Fruit fly (Drosophila melanogaster) whole organism, embryonic: ENCODE results near the gene mAChR-C.

Experiments used
- Asciz ChIP-seq: fragments of 200-800 bp; sonication (Bioruptor generic); optimal IDR thresholded peaks from 2 replicates; lab custom pipeline; 2017; ENCODE audit warnings: missing biosample characterization, mild to moderate bottlenecking, missing genetic modification characterization, missing genetic modification reagents
- CG10267 ChIP-seq: fragments of 200-800 bp; sonication (Bioruptor generic); optimal IDR thresholded peaks from 2 replicates; lab custom pipeline; 2018; ENCODE audit warnings: missing biosample characterization, mild to moderate bottlenecking, missing genetic modification characterization, moderate library complexity
- CG10431 ChIP-seq: fragments of 200-800 bp; sonication (Bioruptor generic); optimal IDR thresholded peaks from 3 replicates; lab custom pipeline; 2018; ENCODE audit warnings: missing biosample characterization, mild to moderate bottlenecking, missing genetic modification characterization
- CG11560 ChIP-seq: fragments of 200-800 bp; sonication (Bioruptor generic); IDR thresholded peaks from 3 replicates; pipeline ENCODE4 v1.3.6; 2022; ENCODE audit warnings: missing biosample characterization, missing genetic modification characterization
- CG11696 ChIP-seq: fragments of 200-800 bp; sonication (Bioruptor generic); IDR thresholded peaks from 2 replicates; pipeline ENCODE4 v1.3.6; 2022; ENCODE audit warnings: missing biosample characterization, missing genetic modification characterization
- CG13123 ChIP-seq: fragments of 200-800 bp; sonication (Bioruptor generic); optimal IDR thresholded peaks from 2 replicates; lab custom pipeline; 2016; ENCODE audit warnings: missing biosample characterization, missing genetic modification characterization
- CG13894 ChIP-seq: fragments of 200-800 bp; sonication (Bioruptor generic); optimal IDR thresholded peaks from 3 replicates; lab custom pipeline; 2018; ENCODE audit warnings: missing biosample characterization, mild to moderate bottlenecking, missing genetic modification characterization, moderate library complexity
- CG14965 ChIP-seq: fragments of 200-800 bp; sonication (Bioruptor generic); optimal IDR thresholded peaks from 2 replicates; lab custom pipeline; 2016; ENCODE audit warnings: missing biosample characterization, missing genetic modification characterization, borderline replicate concordance
- CG15269 ChIP-seq: fragments of 200-800 bp; sonication (Bioruptor generic); optimal IDR thresholded peaks from 2 replicates; lab custom pipeline; 2018; ENCODE audit warnings: missing biosample characterization, mild to moderate bottlenecking, missing genetic modification characterization, moderate library complexity
- CG17361 ChIP-seq: fragments of 200-800 bp; sonication (Bioruptor generic); IDR thresholded peaks from 3 replicates; pipeline ENCODE4 v1.3.6; 2022; ENCODE audit warnings: missing biosample characterization, missing genetic modification characterization
- CG2678 ChIP-seq: fragments of 200-800 bp; sonication (Bioruptor generic); optimal IDR thresholded peaks from 3 replicates; lab custom pipeline; 2019; ENCODE audit warnings: missing biosample characterization, mild to moderate bottlenecking, missing genetic modification characterization, moderate library complexity
- CG30431 ChIP-seq: fragments of 200-800 bp; sonication (Bioruptor generic); optimal IDR thresholded peaks from 2 replicates; lab custom pipeline; 2017; ENCODE audit warnings: missing biosample characterization, missing genetic modification characterization
- CG3065 ChIP-seq: fragments of 200-800 bp; sonication (Bioruptor generic); optimal IDR thresholded peaks from 2 replicates; lab custom pipeline; 2016; ENCODE audit warnings: missing biosample characterization, missing genetic modification characterization
- CG3847 ChIP-seq: fragments of 200-800 bp; sonication (Bioruptor generic); IDR thresholded peaks from 2 replicates; pipeline ENCODE4 v1.3.6; 2022; ENCODE audit warnings: missing biosample characterization, missing genetic modification characterization
- CG42726 ChIP-seq: fragments of 200-800 bp; sonication (Bioruptor generic); IDR thresholded peaks from 2 replicates; pipeline ENCODE4 v1.3.6; 2022; ENCODE audit warnings: missing biosample characterization, missing genetic modification characterization; ENCODE audit not compliant: partially characterized antibody
- CG5180 ChIP-seq: fragments of 200-800 bp; sonication (Bioruptor generic); optimal IDR thresholded peaks from 3 replicates; lab custom pipeline; 2017; ENCODE audit warnings: missing biosample characterization, missing genetic modification characterization, mild to moderate bottlenecking, moderate library complexity, missing genetic modification reagents
- CG7786 ChIP-seq: fragments of 200-800 bp; sonication (Bioruptor generic); optimal IDR thresholded peaks from 2 replicates; lab custom pipeline; 2016; ENCODE audit warnings: missing biosample characterization, missing genetic modification characterization
- CG7928 ChIP-seq: fragments of 200-800 bp; sonication (Bioruptor generic); optimal IDR thresholded peaks from 2 replicates; lab custom pipeline; 2017; ENCODE audit warnings: missing biosample characterization, mild to moderate bottlenecking, missing genetic modification characterization
- CG8924 ChIP-seq: fragments of 200-800 bp; optimal IDR thresholded peaks from 3 replicates; lab custom pipeline; 2019; ENCODE audit warnings: missing biosample characterization, mild to moderate bottlenecking, missing genetic modification characterization, moderate library complexity
- CG9437 ChIP-seq: fragments of 200-800 bp; sonication (Bioruptor generic); optimal IDR thresholded peaks from 2 replicates; lab custom pipeline; 2018; ENCODE audit warnings: missing biosample characterization, mild to moderate bottlenecking, missing genetic modification characterization
- Ets65A ChIP-seq: fragments of 200-800 bp; sonication (Bioruptor generic); peaks from one replicate; lab custom pipeline; 2016; ENCODE audit warnings: missing biosample characterization, missing genetic modification characterization
- Kr ChIP-seq: fragments of 200-800 bp; sonication (Bioruptor generic); optimal IDR thresholded peaks from 2 replicates; lab custom pipeline; 2017; ENCODE audit warnings: missing biosample characterization, mild to moderate bottlenecking, missing genetic modification characterization
- MESR4 ChIP-seq: fragments of 200-800 bp; sonication (Bioruptor generic); optimal IDR thresholded peaks from 2 replicates; lab custom pipeline; 2018; ENCODE audit warnings: missing biosample characterization, mild to moderate bottlenecking, missing genetic modification characterization, moderate library complexity
- Med ChIP-seq: fragments of 200-800 bp; sonication (Bioruptor generic); peaks from one replicate; lab custom pipeline; 2016; ENCODE audit warnings: missing biosample characterization, missing genetic modification characterization, mild to moderate bottlenecking, inconsistent platforms, moderate library complexity
- Meics ChIP-seq: fragments of 200-800 bp; sonication (Bioruptor generic); optimal IDR thresholded peaks from 2 replicates; lab custom pipeline; 2017; ENCODE audit warnings: missing biosample characterization, mild to moderate bottlenecking, missing genetic modification characterization
- NfI ChIP-seq: fragments of 200-800 bp; sonication (Bioruptor generic); optimal IDR thresholded peaks from 3 replicates; lab custom pipeline; 2018; ENCODE audit warnings: missing biosample characterization, mild to moderate bottlenecking, missing genetic modification characterization, moderate library complexity
- Poxn ChIP-seq: fragments of 200-800 bp; sonication (Bioruptor generic); IDR thresholded peaks from 2 replicates; pipeline ENCODE4 v1.3.6; 2022; ENCODE audit warnings: missing biosample characterization, missing genetic modification characterization
- ato ChIP-seq: fragments of 200-800 bp; sonication (Bioruptor generic); IDR thresholded peaks from 2 replicates; pipeline ENCODE4 v1.3.6; 2022; ENCODE audit warnings: missing biosample characterization, missing genetic modification characterization; ENCODE audit not compliant: partially characterized antibody
- br ChIP-seq: fragments of >200 bp; optimal IDR thresholded peaks from 2 replicates; lab custom pipeline; 2017
- cg ChIP-seq: fragments of 200-800 bp; sonication (Bioruptor generic); optimal IDR thresholded peaks from 3 replicates; lab custom pipeline; 2019; ENCODE audit warnings: missing biosample characterization, mild to moderate bottlenecking, missing genetic modification characterization, moderate library complexity
- chinmo ChIP-seq: fragments of 200-800 bp; sonication (Bioruptor generic); IDR thresholded peaks from 4 replicates; pipeline ENCODE4 v1.3.6; 2022; ENCODE audit warnings: missing biosample characterization, missing genetic modification characterization; ENCODE audit not compliant: partially characterized antibody
- ci ChIP-seq: fragments of 200-800 bp; sonication (Bioruptor generic); IDR thresholded peaks from 3 replicates; pipeline ENCODE4 v1.3.6; 2022; ENCODE audit warnings: missing biosample characterization, missing genetic modification characterization
- gcm2 ChIP-seq: fragments of 200-800 bp; sonication (Bioruptor generic); optimal IDR thresholded peaks from 2 replicates; lab custom pipeline; 2016; ENCODE audit warnings: missing biosample characterization, missing genetic modification characterization
- gfzf ChIP-seq: fragments of 200-800 bp; sonication (Bioruptor generic); optimal IDR thresholded peaks from 2 replicates; lab custom pipeline; 2016; ENCODE audit warnings: missing biosample characterization, mild to moderate bottlenecking, missing genetic modification characterization, moderate library complexity
- hth ChIP-seq: fragments of >200 bp; optimal IDR thresholded peaks from 2 replicates; lab custom pipeline; 2017; ENCODE audit warnings: inconsistent platforms
- kni ChIP-seq: fragments of 200-800 bp; sonication (Bioruptor generic); optimal IDR thresholded peaks from 3 replicates; lab custom pipeline; 2017; ENCODE audit warnings: mild to moderate bottlenecking, missing biosample characterization, missing genetic modification reagents, missing genetic modification characterization
- lola ChIP-seq, 3 experiments: fragments of >200 bp in 2 of 3; fragments of 200-800 bp in 1 of 3; sonication (Bioruptor generic) in 1 of 3; optimal IDR thresholded peaks; 2 replicates each; lab custom pipeline; 2017 to 2019; ENCODE audit warnings: missing biosample characterization in 3 of 3, missing genetic modification characterization in 3 of 3, mild to moderate bottlenecking in 1 of 3, moderate library complexity in 1 of 3
- lov ChIP-seq, 2 experiments: fragments of 200-800 bp in 1 of 2; fragments of >200 bp in 1 of 2; sonication (Bioruptor generic) in 1 of 2; IDR thresholded peaks in 1 of 2; optimal IDR thresholded peaks in 1 of 2; 2 replicates in 1 of 2; 3 replicates in 1 of 2; pipeline versions ENCODE4 v1.3.6 to Lab custom; 2017 to 2022; ENCODE audit warnings: missing biosample characterization in 1 of 2, missing genetic modification characterization in 1 of 2
- maf-S ChIP-seq: fragments of 200-800 bp; sonication (Bioruptor generic); optimal IDR thresholded peaks from 2 replicates; lab custom pipeline; 2016; ENCODE audit warnings: missing biosample characterization, missing genetic modification characterization
- peb ChIP-seq: fragments of 200-800 bp; sonication (Bioruptor generic); IDR thresholded peaks from 2 replicates; pipeline ENCODE4 v1.3.6; 2022; ENCODE audit warnings: missing biosample characterization, missing genetic modification characterization
- sc ChIP-seq, 3 experiments: fragments of >200 bp in 2 of 3; fragments of 200-800 bp in 1 of 3; sonication (Bioruptor generic) in 1 of 3; optimal IDR thresholded peaks; 2 replicates in 2 of 3; 3 replicates in 1 of 3; lab custom pipeline; 2017; ENCODE audit warnings: mild to moderate bottlenecking in 1 of 3, missing biosample characterization in 1 of 3, missing genetic modification characterization in 1 of 3, missing genetic modification reagents in 1 of 3
- sd ChIP-seq: fragments of 200-800 bp; sonication (Bioruptor generic); optimal IDR thresholded peaks from 3 replicates; lab custom pipeline; 2018; ENCODE audit warnings: missing biosample characterization, mild to moderate bottlenecking, missing genetic modification characterization, moderate library complexity
- sim ChIP-seq: fragments of 200-800 bp; sonication (Bioruptor generic); IDR thresholded peaks from 2 replicates; pipeline ENCODE4 v1.3.6; 2022; ENCODE audit warnings: missing biosample characterization, missing genetic modification characterization
- twi ChIP-seq: fragments of 200-800 bp; optimal IDR thresholded peaks from 2 replicates; lab custom pipeline; 2019; ENCODE audit warnings: missing biosample characterization, mild to moderate bottlenecking, missing genetic modification characterization, moderate library complexity
- tx ChIP-seq: fragments of 200-800 bp; sonication (Bioruptor generic); optimal IDR thresholded peaks from 2 replicates; lab custom pipeline; 2016; ENCODE audit warnings: missing biosample characterization, missing genetic modification characterization

mAChR-C gene

DNA sequence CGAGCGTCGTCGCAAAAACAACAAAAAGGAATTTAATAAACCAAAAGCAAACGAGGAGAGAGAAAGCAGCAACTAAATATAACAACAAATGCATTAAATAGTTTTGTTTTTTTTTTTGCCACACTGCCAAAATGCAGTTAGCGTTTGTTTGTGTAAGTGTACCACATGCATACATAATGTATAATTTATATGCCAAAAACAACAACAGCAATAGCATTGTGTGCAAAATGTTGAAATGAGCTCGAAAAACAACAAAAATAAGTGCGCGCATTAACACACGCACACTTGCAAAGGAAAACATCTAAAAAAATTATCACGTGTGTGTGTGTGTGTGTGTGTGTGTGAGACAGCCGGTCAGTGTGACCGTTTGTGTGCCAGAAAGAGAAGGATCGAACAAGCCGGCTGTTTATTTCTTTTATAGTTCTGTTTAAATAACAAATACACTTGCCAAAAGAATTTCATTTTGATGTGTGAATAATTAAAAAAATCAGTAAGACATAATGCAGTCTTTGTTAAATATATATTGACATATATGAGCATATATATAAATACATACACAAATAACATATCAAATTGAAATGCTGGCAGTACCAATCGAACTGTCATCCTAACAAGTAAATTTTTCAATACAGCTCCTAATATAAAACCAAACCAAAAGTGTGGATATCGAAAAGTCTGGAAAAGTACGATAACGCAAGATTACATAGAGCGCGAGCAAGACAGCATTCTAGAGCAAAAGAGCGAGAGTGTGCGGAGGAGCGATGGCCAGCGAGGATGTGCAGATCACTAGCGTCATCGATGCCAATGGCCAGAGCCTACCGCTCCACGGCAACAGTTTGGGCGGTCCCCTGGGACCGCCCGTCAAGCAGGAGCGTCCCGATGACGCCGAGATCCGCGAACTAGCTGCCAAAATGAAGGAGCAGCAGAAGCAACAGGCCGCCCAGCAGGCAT lies 36.4 kb upstream of the mAChR-C start (continued):
- TF ChIP-seq Ets65A (GFP tag; lab: Kevin White, UChicago) (peak; percentile 83), peb (GFP tag; lab: Robert Waterston, UW) (no peak), lola (GFP tag; optimal IDR thresholded peaks at IDR 0.05; lab: Kevin White, UChicago) (peak in 1 of 3 experiments; percentile 17), sd (tag; lab: Kevin White, UChicago) (no peak), CG11696 (0 out of 2 replicates have a peak, but pooled peaks have one; percentile 4), maf-S (GFP tag; lab: Kevin White, UChicago) (no peak)

- TF ChIP-seq CG17361 (GFP tag; lab: Robert Waterston, UW) (no peak; the same call in 2 of the 3 replicates), hth (lab: Kevin White, UChicago) (no peak), twi (tag; lab: Kevin White, UChicago) (no peak), br (lab: Kevin White, UChicago) (no peak), Asciz (GFP tag; lab: Kevin White, UChicago) (peak; percentile 45), Meics (GFP tag; lab: Kevin White, UChicago) (no peak), Kr (GFP tag; lab: Kevin White, UChicago) (no peak), CG3065 (no peak), ato (no peak), CG10267 (tag; lab: Kevin White, UChicago) (no peak), Poxn (no peak), cg (GFP tag; lab: Kevin White, UChicago) (peak; percentile 89), CG7786 (GFP tag; lab: Kevin White, UChicago) (no peak), CG8924 (tag; lab: Kevin White, UChicago) (no peak), Med (GFP tag; lab: Kevin White, UChicago) (peak; percentile 55), CG30431 (GFP tag; lab: Kevin White, UChicago) (no peak), lov (optimal IDR thresholded peaks at IDR 0.05; lab: Kevin White, UChicago) (no peak), lov (GFP tag; IDR thresholded peaks at IDR 0.05; lab: Robert Waterston, UW) (peak; percentile 67; the same call in 1 of the 3 replicates), kni (GFP tag; lab: Kevin White, UChicago) (peak; percentile 33), CG13123 (no peak), MESR4 (GFP tag; lab: Kevin White, UChicago) (no peak), CG2678 (no peak), CG9437 (GFP tag; lab: Kevin White, UChicago) (no peak), sc (optimal IDR thresholded peaks at IDR 0.05; lab: Kevin White, UChicago) (no peak), sc (GFP tag; optimal IDR thresholded peaks at IDR 0.05; lab: Kevin White, UChicago) (no peak), CG42726 (GFP tag; lab: Robert Waterston, UW) (peak; percentile 62; the same call in 1 of the 2 replicates), sim (GFP tag; lab: Robert Waterston, UW) (no peak), NfI (no peak), CG3847 (no peak), CG14965 (GFP tag; lab: Kevin White, UChicago) (no peak), CG7928 (GFP tag; lab: Kevin White, UChicago) (no peak), CG13894 (tag; lab: Kevin White, UChicago) (peak; percentile 7), tx (GFP tag; lab: Kevin White, UChicago) (no peak), CG11560 (tag; lab: Robert Waterston, UW) (no peak), CG5180 (GFP tag; lab: Kevin White, UChicago) (no peak), ci (peak; percentile 67; the same call in 2 of the 3 replicates), CG10431 (GFP tag; lab: Kevin White, UChicago) (no peak), CG15269 (tag; lab: Kevin White, UChicago) (no peak), gfzf (GFP tag; lab: Kevin White, UChicago) (no peak), chinmo (peak; percentile 98), gcm2 (GFP tag; lab: Kevin White, UChicago) (no peak)
Measured at dm6 chrX:6868024-6868628, 35.6 kb upstream of the mAChR-C start.
